Fruit fly (Drosophila melanogaster) whole organism, embryonic: ENCODE data around the gene CG17140.

ENCODE experiments used
- B-H1 ChIP-seq: fragments of 200-800 bp; sonication (Bioruptor generic); IDR thresholded peaks from 3 replicates; pipeline ENCODE4 v1.3.6; 2022; ENCODE audit warnings: missing biosample characterization, missing genetic modification characterization
- CG10267 ChIP-seq: fragments of 200-800 bp; sonication (Bioruptor generic); optimal IDR thresholded peaks from 2 replicates; lab custom pipeline; 2018; ENCODE audit warnings: missing biosample characterization, mild to moderate bottlenecking, missing genetic modification characterization, moderate library complexity
- CG11093 ChIP-seq: fragments of 200-800 bp; sonication (Bioruptor generic); IDR thresholded peaks from 3 replicates; pipeline ENCODE4 v1.3.6; 2022; ENCODE audit warnings: missing biosample characterization, missing genetic modification characterization
- CG11695 ChIP-seq: fragments of 200-800 bp; sonication (Bioruptor generic); IDR thresholded peaks from 3 replicates; pipeline ENCODE4 v1.3.6; 2022; ENCODE audit warnings: missing biosample characterization, missing genetic modification characterization
- CG12299 ChIP-seq: fragments of 200-800 bp; sonication (Bioruptor generic); optimal IDR thresholded peaks from 2 replicates; lab custom pipeline; 2018; ENCODE audit warnings: missing biosample characterization, mild to moderate bottlenecking, missing genetic modification characterization
- CG13424 ChIP-seq: fragments of 200-800 bp; sonication (Bioruptor generic); optimal IDR thresholded peaks from 2 replicates; lab custom pipeline; 2019; ENCODE audit warnings: missing biosample characterization, mild to moderate bottlenecking, missing genetic modification characterization, moderate library complexity
- CG14441 ChIP-seq: fragments of 200-800 bp; sonication (Bioruptor generic); IDR thresholded peaks from 2 replicates; pipeline ENCODE4 v1.3.6; 2022; ENCODE audit warnings: missing biosample characterization, missing genetic modification characterization
- CG1647 ChIP-seq: fragments of 200-800 bp; sonication (Bioruptor generic); optimal IDR thresholded peaks from 3 replicates; lab custom pipeline; 2016; ENCODE audit warnings: missing biosample characterization, missing genetic modification characterization
- CG2875 ChIP-seq: fragments of 200-800 bp; sonication (Bioruptor generic); optimal IDR thresholded peaks from 2 replicates; lab custom pipeline; 2017; ENCODE audit warnings: missing biosample characterization, mild to moderate bottlenecking, missing genetic modification characterization, missing genetic modification reagents
- CG30020 ChIP-seq: fragments of 200-800 bp; optimal IDR thresholded peaks from 2 replicates; lab custom pipeline; 2019; ENCODE audit warnings: missing biosample characterization, mild to moderate bottlenecking, missing genetic modification characterization, moderate library complexity
- CG31388 ChIP-seq: fragments of 200-800 bp; sonication (Bioruptor generic); optimal IDR thresholded peaks from 2 replicates; lab custom pipeline; 2016; ENCODE audit warnings: missing biosample characterization, missing genetic modification characterization
- CG31441 ChIP-seq: fragments of 200-800 bp; sonication (Bioruptor generic); IDR thresholded peaks from 2 replicates; pipeline ENCODE4 v1.3.6; 2022; ENCODE audit warnings: missing biosample characterization, missing genetic modification characterization
- CG33557 ChIP-seq: fragments of 200-800 bp; sonication (Bioruptor generic); optimal IDR thresholded peaks from 2 replicates; lab custom pipeline; 2019; ENCODE audit warnings: missing biosample characterization, mild to moderate bottlenecking, missing genetic modification characterization, moderate library complexity
- CG3407 ChIP-seq: fragments of 200-800 bp; sonication (Bioruptor generic); optimal IDR thresholded peaks from 2 replicates; lab custom pipeline; 2018; ENCODE audit warnings: missing biosample characterization, mild to moderate bottlenecking, missing genetic modification characterization
- CG34224 ChIP-seq: fragments of 200-800 bp; sonication (Bioruptor generic); IDR thresholded peaks from 3 replicates; pipeline ENCODE4 v1.3.6; 2022; ENCODE audit warnings: missing biosample characterization, missing genetic modification characterization; ENCODE audit not compliant: partially characterized antibody
- CG4617 ChIP-seq: fragments of 200-800 bp; sonication (Bioruptor generic); optimal IDR thresholded peaks from 3 replicates; lab custom pipeline; 2016; ENCODE audit warnings: missing biosample characterization, missing genetic modification characterization, borderline replicate concordance
- CG4707 ChIP-seq: fragments of 200-800 bp; sonication (Bioruptor generic); optimal IDR thresholded peaks from 2 replicates; lab custom pipeline; 2018; ENCODE audit warnings: missing biosample characterization, mild to moderate bottlenecking, missing genetic modification characterization, moderate library complexity
- CG7987 ChIP-seq: fragments of 200-800 bp; sonication (Bioruptor generic); optimal IDR thresholded peaks from 2 replicates; lab custom pipeline; 2018; ENCODE audit warnings: missing biosample characterization, mild to moderate bottlenecking, missing genetic modification characterization, moderate library complexity
- CG8281 ChIP-seq: fragments of 200-800 bp; sonication (Bioruptor generic); optimal IDR thresholded peaks from 2 replicates; lab custom pipeline; 2018; ENCODE audit warnings: missing biosample characterization, mild to moderate bottlenecking, missing genetic modification characterization, moderate library complexity
- Doc3 ChIP-seq: fragments of 200-800 bp; sonication (Bioruptor generic); IDR thresholded peaks from 3 replicates; pipeline ENCODE4 v1.3.6; 2022; ENCODE audit warnings: missing biosample characterization, missing genetic modification characterization; ENCODE audit not compliant: partially characterized antibody
- H2.0 ChIP-seq: fragments of 200-800 bp; sonication (Bioruptor generic); IDR thresholded peaks from 2 replicates; pipeline ENCODE4 v1.3.6; 2022; ENCODE audit warnings: missing biosample characterization, missing genetic modification characterization
- HHEX ChIP-seq: fragments of 200-800 bp; sonication (Bioruptor generic); optimal IDR thresholded peaks from 3 replicates; lab custom pipeline; 2017; ENCODE audit warnings: missing biosample characterization, mild to moderate bottlenecking, missing genetic modification characterization, missing genetic modification reagents
- Hey ChIP-seq: fragments of 200-800 bp; sonication (Bioruptor generic); optimal IDR thresholded peaks from 3 replicates; lab custom pipeline; 2018; ENCODE audit warnings: missing biosample characterization, mild to moderate bottlenecking, missing genetic modification characterization
- Hr3 ChIP-seq: fragments of 200-800 bp; sonication (Bioruptor generic); optimal IDR thresholded peaks from 3 replicates; lab custom pipeline; 2016; ENCODE audit warnings: missing biosample characterization, missing genetic modification characterization
- Hr39 ChIP-seq: fragments of >200 bp; optimal IDR thresholded peaks from 2 replicates; lab custom pipeline; 2017
- Max ChIP-seq: fragments of 200-800 bp; sonication (Bioruptor generic); optimal IDR thresholded peaks from 2 replicates; lab custom pipeline; 2016; ENCODE audit warnings: missing biosample characterization, mild to moderate bottlenecking, missing genetic modification characterization
- Nf-YB ChIP-seq: fragments of 200-800 bp; sonication (Bioruptor generic); optimal IDR thresholded peaks from 3 replicates; lab custom pipeline; 2019; ENCODE audit warnings: missing biosample characterization, mild to moderate bottlenecking, missing genetic modification characterization, moderate library complexity
- Poxn ChIP-seq: fragments of 200-800 bp; sonication (Bioruptor generic); IDR thresholded peaks from 2 replicates; pipeline ENCODE4 v1.3.6; 2022; ENCODE audit warnings: missing biosample characterization, missing genetic modification characterization
- Xbp1 ChIP-seq: fragments of 200-800 bp; sonication (Bioruptor generic); optimal IDR thresholded peaks from 3 replicates; lab custom pipeline; 2016; ENCODE audit warnings: missing biosample characterization, mild to moderate bottlenecking, missing genetic modification characterization
- ac ChIP-seq: fragments of 200-800 bp; sonication (Bioruptor generic); optimal IDR thresholded peaks from 3 replicates; lab custom pipeline; 2017; ENCODE audit warnings: missing biosample characterization, mild to moderate bottlenecking, missing genetic modification characterization
- al ChIP-seq: fragments of 200-800 bp; sonication (Bioruptor generic); IDR thresholded peaks from 2 replicates; pipeline ENCODE4 v1.3.6; 2022; ENCODE audit warnings: missing biosample characterization, missing genetic modification characterization
- az2 ChIP-seq: fragments of 200-800 bp; sonication (Bioruptor generic); optimal IDR thresholded peaks from 3 replicates; lab custom pipeline; 2016; ENCODE audit warnings: missing biosample characterization, missing genetic modification characterization
- bigmax ChIP-seq: fragments of 200-800 bp; sonication (Bioruptor generic); optimal IDR thresholded peaks from 2 replicates; lab custom pipeline; 2018; ENCODE audit warnings: missing biosample characterization, mild to moderate bottlenecking, missing genetic modification characterization
- cato ChIP-seq: fragments of 200-800 bp; sonication (Bioruptor generic); optimal IDR thresholded peaks from 2 replicates; lab custom pipeline; 2016; ENCODE audit warnings: missing biosample characterization, missing genetic modification characterization, borderline replicate concordance
- chm ChIP-seq: fragments of 200-800 bp; sonication (Bioruptor generic); IDR thresholded peaks from 2 replicates; pipeline ENCODE4 v1.3.6; 2022; ENCODE audit warnings: missing biosample characterization, missing genetic modification characterization
- crp ChIP-seq, 2 experiments: fragments of 200-800 bp; sonication (Bioruptor generic); optimal IDR thresholded peaks; 2 replicates in 1 of 2; 3 replicates in 1 of 2; lab custom pipeline; 2017; ENCODE audit warnings: missing biosample characterization in 2 of 2, missing genetic modification characterization in 2 of 2, mild to moderate bottlenecking in 1 of 2, moderate library complexity in 1 of 2
- danr ChIP-seq: fragments of 200-800 bp; sonication (Bioruptor generic); IDR thresholded peaks from 2 replicates; pipeline ENCODE4 v1.3.6; 2022; ENCODE audit warnings: missing biosample characterization, missing genetic modification characterization
- en ChIP-seq: fragments of 200-800 bp; sonication (Bioruptor generic); optimal IDR thresholded peaks from 2 replicates; lab custom pipeline; 2016; ENCODE audit warnings: missing biosample characterization, missing genetic modification characterization
- exex ChIP-seq: fragments of 200-800 bp; sonication (Bioruptor generic); optimal IDR thresholded peaks from 4 replicates; lab custom pipeline; 2018; ENCODE audit warnings: missing biosample characterization, mild to moderate bottlenecking, missing genetic modification characterization, moderate library complexity
- gem ChIP-seq: fragments of 200-800 bp; sonication (Bioruptor generic); optimal IDR thresholded peaks from 2 replicates; lab custom pipeline; 2019; ENCODE audit warnings: missing biosample characterization, mild to moderate bottlenecking, missing genetic modification characterization, moderate library complexity
- grau ChIP-seq: fragments of 200-800 bp; optimal IDR thresholded peaks from 3 replicates; lab custom pipeline; 2019; ENCODE audit warnings: missing biosample characterization, mild to moderate bottlenecking, missing genetic modification characterization, moderate library complexity
- hb ChIP-seq: fragments of 200-800 bp; sonication (Bioruptor generic); IDR thresholded peaks from 3 replicates; pipeline ENCODE4 v1.3.6; 2022; ENCODE audit warnings: missing biosample characterization, missing genetic modification characterization; ENCODE audit not compliant: partially characterized antibody
- jumu ChIP-seq: fragments of 200-800 bp; sonication (Bioruptor generic); optimal IDR thresholded peaks from 3 replicates; lab custom pipeline; 2016; ENCODE audit warnings: missing biosample characterization, missing genetic modification characterization
- lab ChIP-seq: fragments of 200-800 bp; sonication (Bioruptor generic); optimal IDR thresholded peaks from 3 replicates; lab custom pipeline; 2017; ENCODE audit warnings: missing biosample characterization, missing genetic modification characterization, mild to moderate bottlenecking, moderate library complexity, missing genetic modification reagents
- pb ChIP-seq: fragments of 200-800 bp; sonication (Bioruptor generic); optimal IDR thresholded peaks from 3 replicates; lab custom pipeline; 2016; ENCODE audit warnings: missing biosample characterization, missing genetic modification characterization
- repo ChIP-seq: fragments of 200-800 bp; sonication (Bioruptor generic); optimal IDR thresholded peaks from 2 replicates; lab custom pipeline; 2016; ENCODE audit warnings: missing biosample characterization, missing genetic modification characterization
- sens ChIP-seq: fragments of 200-800 bp; sonication (Bioruptor generic); peaks from one replicate; lab custom pipeline; 2016; ENCODE audit warnings: missing biosample characterization, missing genetic modification characterization
- sqz ChIP-seq: fragments of 200-800 bp; sonication (Bioruptor generic); optimal IDR thresholded peaks from 3 replicates; lab custom pipeline; 2018; ENCODE audit warnings: missing biosample characterization, mild to moderate bottlenecking, missing genetic modification characterization

CG17140 gene

DNA sequence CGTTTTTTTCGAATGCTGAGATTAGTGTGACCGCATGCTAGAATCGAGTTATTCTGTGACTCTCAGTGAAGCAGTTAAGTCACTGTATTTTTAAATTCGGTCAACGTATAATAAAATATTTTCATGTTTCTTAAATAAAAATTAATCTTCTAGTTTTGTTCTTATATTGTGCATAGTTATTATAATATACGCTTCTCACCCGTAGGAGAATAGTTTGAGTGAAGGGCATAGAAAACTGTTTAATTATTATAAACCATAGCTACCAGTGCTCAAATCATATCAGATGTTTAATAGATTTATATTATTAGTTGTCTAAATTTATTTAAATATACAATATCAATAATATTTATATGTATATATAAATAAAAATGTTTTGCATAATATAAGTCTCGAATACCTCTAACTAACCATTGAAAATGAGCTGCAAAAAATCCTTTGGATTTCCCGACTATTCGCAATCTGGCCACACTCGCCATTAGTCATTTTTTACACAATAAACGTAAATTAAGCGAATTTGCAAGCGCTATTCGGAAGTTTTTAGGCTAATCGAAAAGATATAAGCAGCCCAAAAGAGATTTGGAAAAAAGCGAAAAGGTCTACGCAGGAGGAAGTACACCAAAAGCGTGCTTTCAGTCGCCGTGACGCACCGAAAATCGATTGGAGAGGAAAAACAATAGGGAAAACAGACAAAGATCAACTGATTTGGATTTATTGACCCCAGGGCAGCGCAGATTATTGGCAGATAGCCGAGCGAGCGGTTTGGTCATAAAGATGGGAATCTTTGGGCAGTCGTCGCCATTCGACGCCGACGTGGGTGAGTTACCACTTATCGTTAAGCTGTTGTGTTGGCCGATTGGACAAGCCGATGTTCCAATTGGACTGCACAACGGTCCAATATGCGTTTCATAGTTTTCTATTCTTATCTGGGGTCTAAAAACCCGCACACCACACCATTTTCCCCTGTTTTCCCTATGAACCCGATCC, 12.9 kb upstream of the CG17140 start, which contains the start of the genes aurB and Stam (continued):
- TF ChIP-seq al (peak; percentile 15; the same call in 1 of the 2 replicates), sqz (GFP tag; lab: Kevin White, UChicago) (peak; percentile 66), sens (peak; percentile 17), CG11093 (GFP tag; lab: Robert Waterston, UW) (no peak), CG31441 (GFP tag; lab: Robert Waterston, UW) (peak; percentile 89), CG3407 (GFP tag; lab: Kevin White, UChicago) (peak; percentile 10), CG34224 (GFP tag; lab: Robert Waterston, UW) (no peak), CG31388 (no peak), gem (peak; percentile 82), lab (GFP tag; lab: Kevin White, UChicago) (peak; percentile 62), CG12299 (peak; percentile 37), Poxn (GFP tag; lab: Robert Waterston, UW) (no peak), B-H1 (GFP tag; lab: Robert Waterston, UW) (no peak), Nf-YB (peak; percentile 28), Doc3 (no peak), ac (GFP tag; lab: Kevin White, UChicago) (no peak), en (GFP tag; lab: Kevin White, UChicago) (no peak), cato (GFP tag; lab: Kevin White, UChicago) (peak; percentile 54), H2.0 (no peak), Hr3 (GFP tag; lab: Kevin White, UChicago) (peak; percentile 53), CG14441 (GFP tag; lab: Robert Waterston, UW) (0 out of 2 replicates have a peak, but pooled peaks have one; percentile 36), danr (GFP tag; lab: Robert Waterston, UW) (no peak), CG33557 (GFP tag; lab: Kevin White, UChicago) (peak; percentile 24), bigmax (no peak), CG10267 (tag; lab: Kevin White, UChicago) (peak; percentile 59), Xbp1 (GFP tag; lab: Kevin White, UChicago) (peak; percentile 55), chm (GFP tag; lab: Robert Waterston, UW) (0 out of 2 replicates have a peak, but pooled peaks have one; percentile 12), CG8281 (tag; lab: Kevin White, UChicago) (peak; percentile 29), HHEX (GFP tag; lab: Kevin White, UChicago) (peak; percentile 46), CG11695 (GFP tag; lab: Robert Waterston, UW) (peak; percentile 8; the same call in 1 of the 3 replicates), hb (GFP tag; lab: Robert Waterston, UW) (no peak), CG2875 (GFP tag; lab: Kevin White, UChicago) (peak; percentile 38), CG30020 (tag; lab: Kevin White, UChicago) (peak; percentile 57), CG4617 (peak; percentile 56), grau (tag; lab: Kevin White, UChicago) (peak; percentile 74), pb (no peak), Hr39 (no peak), Max (GFP tag; lab: Kevin White, UChicago) (peak; percentile 14), repo (no peak), CG4707 (GFP tag; lab: Kevin White, UChicago) (no peak), crp (GFP tag; optimal IDR thresholded peaks at IDR 0.05; lab: Kevin White, UChicago) (no peak), Hey (tag; lab: Kevin White, UChicago) (no peak), CG13424 (tag; lab: Kevin White, UChicago) (peak; percentile 78), exex (tag; lab: Kevin White, UChicago) (peak; percentile 14), jumu (no peak), CG7987 (GFP tag; lab: Kevin White, UChicago) (no peak), CG1647 (no peak), az2 (GFP tag; lab: Kevin White, UChicago) (peak; percentile 12)
